Fruit fly (Drosophila melanogaster) whole organism, prepupa: ENCODE results near the gene msps.

Source experiments
- Blimp-1 ChIP-seq: fragments of 200-800 bp; sonication (Bioruptor generic); optimal IDR thresholded peaks from 3 replicates; lab custom pipeline; 2017; ENCODE audit warnings: missing biosample characterization, missing genetic modification characterization, mild to moderate bottlenecking, moderate library complexity, missing genetic modification reagents
- CG10631 ChIP-seq: fragments of 200-800 bp; sonication (Bioruptor generic); optimal IDR thresholded peaks from 2 replicates; lab custom pipeline; 2016; ENCODE audit warnings: missing biosample characterization, missing genetic modification characterization
- CG10669 ChIP-seq: fragments of 200-800 bp; sonication (Bioruptor generic); optimal IDR thresholded peaks from 3 replicates; lab custom pipeline; 2018; ENCODE audit warnings: missing biosample characterization, mild to moderate bottlenecking, missing genetic modification characterization, moderate library complexity
- CG11762 ChIP-seq: fragments of 200-800 bp; sonication (Bioruptor generic); optimal IDR thresholded peaks from 3 replicates; lab custom pipeline; 2016; ENCODE audit warnings: missing biosample characterization, missing genetic modification characterization; ENCODE audit not compliant: insufficient read depth
- CG11902 ChIP-seq: fragments of 200-800 bp; sonication (Bioruptor generic); optimal IDR thresholded peaks from 3 replicates; lab custom pipeline; 2016; ENCODE audit warnings: missing biosample characterization, missing genetic modification characterization
- CG1621 ChIP-seq: fragments of 200-800 bp; sonication (Bioruptor generic); optimal IDR thresholded peaks from 3 replicates; lab custom pipeline; 2018; ENCODE audit warnings: missing biosample characterization, mild to moderate bottlenecking, missing genetic modification characterization
- CG31627 ChIP-seq: fragments of 200-800 bp; sonication (Bioruptor generic); optimal IDR thresholded peaks from 3 replicates; lab custom pipeline; 2016; ENCODE audit warnings: missing biosample characterization, missing genetic modification characterization
- CG32006 ChIP-seq: fragments of 200-800 bp; sonication (Bioruptor generic); optimal IDR thresholded peaks from 3 replicates; lab custom pipeline; 2017; ENCODE audit warnings: missing biosample characterization, mild to moderate bottlenecking, missing genetic modification characterization
- CG34406 ChIP-seq: fragments of 200-800 bp; sonication (Bioruptor generic); optimal IDR thresholded peaks from 3 replicates; lab custom pipeline; 2016; ENCODE audit warnings: missing biosample characterization, missing genetic modification characterization
- CG3919 ChIP-seq: fragments of 200-800 bp; sonication (Bioruptor generic); optimal IDR thresholded peaks from 3 replicates; lab custom pipeline; 2016; ENCODE audit warnings: missing biosample characterization, missing genetic modification characterization
- CG4318 ChIP-seq: fragments of 200-800 bp; sonication (Bioruptor generic); optimal IDR thresholded peaks from 3 replicates; lab custom pipeline; 2017; ENCODE audit warnings: missing biosample characterization, mild to moderate bottlenecking, missing genetic modification characterization
- CG6163 ChIP-seq: fragments of 200-800 bp; sonication (Bioruptor generic); IDR thresholded peaks from 3 replicates; pipeline ENCODE4 v1.3.6; 2022; ENCODE audit warnings: missing biosample characterization, missing genetic modification characterization
- CG6792 ChIP-seq: fragments of 200-800 bp; sonication (Bioruptor generic); optimal IDR thresholded peaks from 3 replicates; lab custom pipeline; 2016; ENCODE audit warnings: missing biosample characterization, missing genetic modification characterization
- CG6854 ChIP-seq: fragments of 200-800 bp; sonication (Bioruptor generic); optimal IDR thresholded peaks from 2 replicates; lab custom pipeline; 2017; ENCODE audit warnings: missing biosample characterization, mild to moderate bottlenecking, missing genetic modification characterization
- CG8319 ChIP-seq: fragments of 200-800 bp; sonication (Bioruptor generic); optimal IDR thresholded peaks from 3 replicates; lab custom pipeline; 2016; ENCODE audit warnings: missing biosample characterization, missing genetic modification characterization
- CG9139 ChIP-seq: fragments of 200-800 bp; sonication (Bioruptor generic); optimal IDR thresholded peaks from 3 replicates; lab custom pipeline; 2017; ENCODE audit warnings: missing biosample characterization, mild to moderate bottlenecking, missing genetic modification characterization
- Eip75B ChIP-seq: fragments of 200-800 bp; sonication (Bioruptor generic); optimal IDR thresholded peaks from 3 replicates; lab custom pipeline; 2016; ENCODE audit warnings: missing biosample characterization, missing genetic modification characterization
- Eip78C ChIP-seq: fragments of 200-800 bp; sonication (Bioruptor generic); peaks from one replicate; lab custom pipeline; 2016; ENCODE audit warnings: missing biosample characterization, missing genetic modification characterization
- Hr39 ChIP-seq: fragments of 200-800 bp; sonication (Bioruptor generic); optimal IDR thresholded peaks from 2 replicates; lab custom pipeline; 2016; ENCODE audit warnings: missing biosample characterization, missing genetic modification characterization
- Hr4 ChIP-seq: fragments of 200-800 bp; sonication (Bioruptor generic); optimal IDR thresholded peaks from 3 replicates; lab custom pipeline; 2016; ENCODE audit warnings: missing biosample characterization, missing genetic modification characterization
- Lpt ChIP-seq: fragments of 200-800 bp; sonication (Bioruptor generic); optimal IDR thresholded peaks from 3 replicates; lab custom pipeline; 2016; ENCODE audit warnings: missing biosample characterization, missing genetic modification characterization
- Met ChIP-seq: fragments of 200-800 bp; sonication (Bioruptor generic); optimal IDR thresholded peaks from 3 replicates; lab custom pipeline; 2016; ENCODE audit warnings: missing biosample characterization, missing genetic modification characterization
- OdsH ChIP-seq: fragments of 200-800 bp; sonication (Bioruptor generic); optimal IDR thresholded peaks from 3 replicates; lab custom pipeline; 2016; ENCODE audit warnings: missing biosample characterization, missing genetic modification characterization
- Smox ChIP-seq: fragments of 200-800 bp; sonication (Bioruptor generic); optimal IDR thresholded peaks from 3 replicates; lab custom pipeline; 2016; ENCODE audit warnings: missing biosample characterization, missing genetic modification characterization
- Sox14 ChIP-seq: fragments of 200-800 bp; sonication (Bioruptor generic); optimal IDR thresholded peaks from 3 replicates; lab custom pipeline; 2016; ENCODE audit warnings: missing biosample characterization, missing genetic modification characterization
- Sox15 ChIP-seq: fragments of 200-800 bp; sonication (Bioruptor generic); optimal IDR thresholded peaks from 3 replicates; lab custom pipeline; 2016; ENCODE audit warnings: missing biosample characterization, missing genetic modification characterization
- achi ChIP-seq: fragments of 200-800 bp; sonication (Bioruptor generic); optimal IDR thresholded peaks from 3 replicates; lab custom pipeline; 2016; ENCODE audit warnings: missing biosample characterization, missing genetic modification characterization
- acj6 ChIP-seq: fragments of 200-800 bp; sonication (Bioruptor generic); optimal IDR thresholded peaks from 3 replicates; lab custom pipeline; 2016; ENCODE audit warnings: missing biosample characterization, missing genetic modification characterization
- cyc ChIP-seq: fragments of 200-800 bp; sonication (Bioruptor generic); optimal IDR thresholded peaks from 3 replicates; lab custom pipeline; 2016; ENCODE audit warnings: missing biosample characterization, missing genetic modification characterization
- dsx ChIP-seq: fragments of 200-800 bp; optimal IDR thresholded peaks from 3 replicates; lab custom pipeline; 2019; ENCODE audit warnings: missing biosample characterization, mild to moderate bottlenecking, missing genetic modification characterization, moderate library complexity; ENCODE audit not compliant: poor library complexity, severe bottlenecking
- eg ChIP-seq: fragments of 200-800 bp; sonication (Bioruptor generic); IDR thresholded peaks from 3 replicates; pipeline ENCODE4 v1.3.6; 2022; ENCODE audit warnings: missing biosample characterization, missing genetic modification characterization
- esn ChIP-seq: fragments of 200-800 bp; sonication (Bioruptor generic); optimal IDR thresholded peaks from 2 replicates; lab custom pipeline; 2016; ENCODE audit warnings: missing biosample characterization, mild to moderate bottlenecking, missing genetic modification characterization, moderate library complexity
- fkh ChIP-seq: fragments of 200-800 bp; sonication (Bioruptor generic); optimal IDR thresholded peaks from 3 replicates; lab custom pipeline; 2017; ENCODE audit warnings: missing biosample characterization, mild to moderate bottlenecking, missing genetic modification characterization, moderate library complexity
- lz ChIP-seq: fragments of 200-800 bp; sonication (Bioruptor generic); optimal IDR thresholded peaks from 3 replicates; lab custom pipeline; 2016; ENCODE audit warnings: missing biosample characterization, missing genetic modification characterization
- salr ChIP-seq, 2 experiments: fragments of 200-800 bp; sonication (Bioruptor generic); optimal IDR thresholded peaks; 3 replicates each; lab custom pipeline; 2016 to 2018; ENCODE audit warnings: missing biosample characterization in 2 of 2, missing genetic modification characterization in 2 of 2, mild to moderate bottlenecking in 1 of 2
- svp ChIP-seq: fragments of 200-800 bp; sonication (Bioruptor generic); peaks from one replicate; lab custom pipeline; 2016; ENCODE audit warnings: missing biosample characterization, missing genetic modification characterization
- vri ChIP-seq: fragments of 200-800 bp; sonication (Bioruptor generic); optimal IDR thresholded peaks from 3 replicates; lab custom pipeline; 2016; ENCODE audit warnings: missing biosample characterization, mild to moderate bottlenecking, missing genetic modification characterization

The msps gene

dm6 chr3R:16011698-16012332, 38.8 kb upstream of the msps start:
- TF ChIP-seq CG6163 (GFP tag; lab: Robert Waterston, UW) (no peak), vri (peak; percentile 72), lz (GFP tag; lab: Kevin White, UChicago) (no peak), CG1621 (tag; lab: Kevin White, UChicago) (no peak), fkh (GFP tag; lab: Kevin White, UChicago) (peak; percentile 58), achi (GFP tag; lab: Kevin White, UChicago) (no peak), CG11902 (GFP tag; lab: Kevin White, UChicago) (no peak)

dm6 chr3R:16013580-16013979, 37.0 kb upstream of the msps start:
- TF ChIP-seq CG6792 (GFP tag; lab: Kevin White, UChicago), result no peak
- TF ChIP-seq CG9139 (GFP tag; lab: Kevin White, UChicago), result no peak
- TF ChIP-seq Hr39 (GFP tag; lab: Kevin White, UChicago), result no peak
- no peak for TF ChIP-seq CG11762 (GFP tag; lab: Kevin White, UChicago)
- no peak for TF ChIP-seq Smox (GFP tag; lab: Kevin White, UChicago)
- TF ChIP-seq Lpt, result no peak
- no peak for TF ChIP-seq CG32006
- no peak for TF ChIP-seq CG10631 (GFP tag; lab: Kevin White, UChicago)
- TF ChIP-seq CG34406 (GFP tag; lab: Kevin White, UChicago), result no peak
- TF ChIP-seq salr (GFP tag; optimal IDR thresholded peaks at IDR 0.05; lab: Kevin White, UChicago), result no peak
- no peak for TF ChIP-seq Sox14 (GFP tag; lab: Kevin White, UChicago)
- TF ChIP-seq CG3919 (GFP tag; lab: Kevin White, UChicago), result no peak
- TF ChIP-seq Sox15 (GFP tag; lab: Kevin White, UChicago), result no peak
- no peak for TF ChIP-seq Hr4
- TF ChIP-seq CG6163 (GFP tag; lab: Robert Waterston, UW), result no peak
- no peak for TF ChIP-seq CG8319 (GFP tag; lab: Kevin White, UChicago)
- TF ChIP-seq CG10669, result no peak
- no peak for TF ChIP-seq Eip78C (GFP tag; lab: Kevin White, UChicago)
- TF ChIP-seq, all 60 proteins: peak for 0

- TF ChIP-seq vri (peak; percentile 0), CG10669 (no peak), fkh (GFP tag; lab: Kevin White, UChicago) (peak; percentile 29)
These were observed 36.0 kb upstream of the msps start for dm6 chr3R:16014573-16014972.

dm6 chr3R:16022005-16022404, 28.6 kb upstream of the msps start:
- TF ChIP-seq achi (GFP tag; lab: Kevin White, UChicago) (no peak), vri (no peak), CG31627 (GFP tag; lab: Kevin White, UChicago) (no peak), Eip78C (GFP tag; lab: Kevin White, UChicago) (no peak), CG11762 (GFP tag; lab: Kevin White, UChicago) (no peak), svp (peak; percentile 39), eg (GFP tag; lab: Robert Waterston, UW) (no peak)

- TF ChIP-seq svp, result peak; percentile 63
- TF ChIP-seq CG6792 (GFP tag; lab: Kevin White, UChicago), result no peak
- no peak for TF ChIP-seq Lpt
- no peak for TF ChIP-seq CG4318
- no peak for TF ChIP-seq OdsH
- TF ChIP-seq eg (GFP tag; lab: Robert Waterston, UW), result no peak
- no peak for TF ChIP-seq dsx (GFP tag; lab: Kevin White, UChicago)
- TF ChIP-seq salr (GFP tag; optimal IDR thresholded peaks at IDR 0.05; lab: Kevin White, UChicago), result no peak
- TF ChIP-seq Eip75B (GFP tag; lab: Kevin White, UChicago), result no peak
- no peak for TF ChIP-seq esn (GFP tag; lab: Kevin White, UChicago)
- no peak for TF ChIP-seq achi (GFP tag; lab: Kevin White, UChicago)
- peak; percentile 63 for TF ChIP-seq Eip78C (GFP tag; lab: Kevin White, UChicago)
- no peak for TF ChIP-seq Blimp-1 (GFP tag; lab: Kevin White, UChicago)
- TF ChIP-seq cyc, result no peak
- peak; percentile 11 for TF ChIP-seq lz (GFP tag; lab: Kevin White, UChicago)
- TF ChIP-seq Hr39 (GFP tag; lab: Kevin White, UChicago), result no peak
- TF ChIP-seq acj6, result peak; percentile 9
- peak; percentile 1 for TF ChIP-seq Met (GFP tag; lab: Kevin White, UChicago)
- TF ChIP-seq CG9139 (GFP tag; lab: Kevin White, UChicago), result no peak
- TF ChIP-seq CG6854 (GFP tag; lab: Kevin White, UChicago), result no peak
- no peak for TF ChIP-seq vri
These were observed 27.0 kb upstream of the msps start for dm6 chr3R:16023627-16024026.
